Fruit fly (Drosophila melanogaster): ENCODE results near the gene CG9123.

DNA sequence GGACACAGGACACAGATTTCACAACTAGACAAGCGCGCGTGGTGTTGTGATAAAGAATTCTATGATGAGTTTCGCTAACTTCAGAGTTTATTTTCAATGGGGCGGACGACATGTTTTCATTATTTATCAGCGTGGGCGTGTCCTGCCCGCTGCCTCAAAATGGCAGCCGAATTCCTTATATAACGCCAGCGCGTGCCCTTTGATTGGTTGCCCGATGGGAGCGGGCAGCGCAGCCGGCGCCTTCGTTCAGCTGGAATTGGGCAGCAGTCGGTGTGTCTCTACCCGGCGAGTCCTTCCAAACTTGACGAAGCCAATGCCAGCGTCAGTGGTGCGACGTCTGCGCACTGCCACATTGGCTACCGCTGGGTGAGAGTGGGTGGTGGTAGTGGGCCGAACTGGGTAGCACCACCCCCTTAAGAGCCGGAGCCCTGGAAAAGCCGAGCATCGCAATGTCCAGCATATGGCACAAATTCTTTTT, 37.1 kb upstream of the CG9123 start, which contains the start of gene acj6:
- no peak for TF ChIP-seq CG34367 (tag; optimal IDR thresholded peaks at IDR 0.05)
- no peak for TF ChIP-seq CG15710 (tag; optimal IDR thresholded peaks at IDR 0.05)
- no peak for TF ChIP-seq Ets98B (GFP tag; IDR thresholded peaks at IDR 0.05)
- no peak for TF ChIP-seq D1 (tag; optimal IDR thresholded peaks at IDR 0.05)
- TF ChIP-seq CG14655 (GFP tag; optimal IDR thresholded peaks at IDR 0.05) = no peak

Data from whole organism, pupa.